Worm (Caenorhabditis elegans) whole organism, mixed stage, embryonic: ENCODE measurements around the gene clec-64.

ENCODE experiments used
- blmp-1 ChIP-seq: fragments of 150-350 bp; optimal IDR thresholded peaks from 2 replicates; lab custom pipeline; 2014; ENCODE audit warnings: missing biosample characterization, missing genetic modification characterization
- sptf-1 ChIP-seq: sonication (generic microtip); optimal IDR thresholded peaks from 2 replicates; lab custom pipeline; 2017; ENCODE audit warnings: mild to moderate bottlenecking, missing genetic modification characterization, moderate library complexity, missing compliant biosample characterization
- unc-62 ChIP-seq: fragments of 150-350 bp; optimal IDR thresholded peaks from 2 replicates; lab custom pipeline; 2014; ENCODE audit warnings: missing biosample characterization, missing genetic modification reagents, missing genetic modification characterization
- ztf-11 ChIP-seq: fragments of 150-350 bp; optimal IDR thresholded peaks from 2 replicates; lab custom pipeline; 2014; ENCODE audit warnings: missing biosample characterization, missing genetic modification characterization

DNA sequence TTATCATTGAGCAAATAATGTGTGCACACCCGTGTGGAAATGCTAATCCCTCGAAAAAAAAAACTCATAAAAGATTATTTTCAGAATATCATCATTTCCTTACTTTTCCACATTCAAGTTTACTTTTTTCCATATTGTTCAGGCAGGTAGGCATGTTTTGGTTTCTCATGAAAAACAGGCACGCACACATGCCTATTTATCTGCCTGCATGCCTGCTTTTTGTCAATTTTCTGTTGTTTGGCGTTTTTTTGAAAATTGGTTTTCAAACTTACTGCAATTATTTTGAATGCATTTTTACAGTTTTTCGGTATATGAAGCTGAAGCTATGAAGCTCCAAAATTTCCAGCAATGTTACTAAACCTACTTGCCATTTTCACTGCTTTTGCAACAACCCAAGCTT lies at the start of gene clec-64:
- TF ChIP-seq ztf-11 (no peak), unc-62 (GFP tag; lab: Kevin White, UChicago) (no peak), sptf-1 (no peak), blmp-1 (no peak)
